Fruit fly (Drosophila melanogaster) whole organism, adult: ENCODE data around the gene CG1138.

Source experiments
- CG7045 ChIP-seq: fragments of 200-800 bp; sonication (Bioruptor generic); optimal IDR thresholded peaks from 2 replicates; lab custom pipeline; 2017; ENCODE audit warnings: missing biosample characterization, mild to moderate bottlenecking, missing genetic modification characterization
- bab1 ChIP-seq: fragments of 200-800 bp; sonication (Bioruptor generic); optimal IDR thresholded peaks from 3 replicates; lab custom pipeline; 2019; ENCODE audit warnings: missing biosample characterization, mild to moderate bottlenecking, missing genetic modification characterization, moderate library complexity

DNA sequence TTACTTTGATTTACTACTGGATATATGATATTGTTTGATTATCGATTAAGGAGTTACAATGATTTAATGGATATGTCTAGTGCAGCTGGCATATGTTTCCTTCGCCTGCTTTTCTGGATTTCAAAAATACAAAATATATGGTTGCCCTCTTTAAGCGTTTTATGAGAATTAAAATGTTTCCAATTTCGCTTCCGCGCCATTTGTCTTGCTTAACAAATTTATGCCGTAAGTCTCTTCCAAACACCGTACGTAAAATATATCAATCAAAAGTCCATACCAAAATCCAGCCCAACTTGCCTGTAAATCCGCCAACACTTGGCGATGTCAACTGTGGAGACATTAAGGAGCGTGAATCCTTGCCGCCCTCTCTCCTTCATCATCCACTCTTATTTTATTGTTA, 31.4 kb upstream of the CG1138 start, which contains the start of gene CG15177:
- no peak for TF ChIP-seq CG7045 (GFP tag; lab: Kevin White, UChicago)
- TF ChIP-seq bab1 (GFP tag; lab: Kevin White, UChicago), result no peak
